Fruit fly (Drosophila melanogaster) whole organism, wandering third instar larva: Measurements from ENCODE around the gene SAK.

Experiments used
- Abd-B ChIP-seq: fragments of >200 bp; optimal IDR thresholded peaks from 2 replicates; lab custom pipeline; 2017; ENCODE audit warnings: missing biosample characterization, missing genetic modification characterization
- CG32264 ChIP-seq: fragments of 200-800 bp; sonication (Bioruptor generic); optimal IDR thresholded peaks from 2 replicates; lab custom pipeline; 2016; ENCODE audit warnings: missing biosample characterization, missing genetic modification characterization
- CG9705 ChIP-seq: fragments of 200-800 bp; sonication (Bioruptor generic); optimal IDR thresholded peaks from 2 replicates; lab custom pipeline; 2018; ENCODE audit warnings: missing biosample characterization, mild to moderate bottlenecking, missing genetic modification characterization
- CrebA ChIP-seq: fragments of 200-800 bp; sonication (Bioruptor generic); optimal IDR thresholded peaks from 2 replicates; lab custom pipeline; 2016; ENCODE audit warnings: missing biosample characterization, mild to moderate bottlenecking, missing genetic modification characterization, borderline replicate concordance
- Dfd ChIP-seq: fragments of >200 bp; optimal IDR thresholded peaks from 2 replicates; lab custom pipeline; 2017; ENCODE audit warnings: missing biosample characterization, missing genetic modification characterization
- Dif ChIP-seq: fragments of 200-275, 200-300 bp; sonication (Bioruptor generic); optimal IDR thresholded peaks from 2 replicates; lab custom pipeline; 2018; ENCODE audit warnings: missing biosample characterization, missing genetic modification characterization; ENCODE audit not compliant: partially characterized antibody
- GATAd ChIP-seq: sonication (Bioruptor generic); optimal IDR thresholded peaks from 2 replicates; lab custom pipeline; 2016; ENCODE audit warnings: missing biosample characterization, missing genetic modification characterization
- HLH106 ChIP-seq: fragments of 200-800 bp; optimal IDR thresholded peaks from 3 replicates; lab custom pipeline; 2019; ENCODE audit warnings: missing biosample characterization, mild to moderate bottlenecking, missing genetic modification characterization, moderate library complexity
- Hnf4 ChIP-seq: fragments of 200-800 bp; sonication (Bioruptor generic); optimal IDR thresholded peaks from 2 replicates; lab custom pipeline; 2016; ENCODE audit warnings: missing biosample characterization, mild to moderate bottlenecking, missing genetic modification characterization
- Hr78 ChIP-seq: fragments of >200 bp; optimal IDR thresholded peaks from 2 replicates; lab custom pipeline; 2017; ENCODE audit warnings: missing biosample characterization, missing genetic modification characterization
- Hr83 ChIP-seq: fragments of 200-300 bp; sonication (Bioruptor generic); optimal IDR thresholded peaks from 2 replicates; lab custom pipeline; 2016; ENCODE audit warnings: missing biosample characterization, mild to moderate bottlenecking, missing genetic modification characterization, moderate library complexity; ENCODE audit not compliant: poor library complexity, severe bottlenecking
- Jra ChIP-seq: sonication (Bioruptor generic); optimal IDR thresholded peaks from 2 replicates; lab custom pipeline; 2016; ENCODE audit warnings: missing biosample characterization, missing genetic modification characterization
- Mio ChIP-seq: sonication (Bioruptor generic); optimal IDR thresholded peaks from 2 replicates; lab custom pipeline; 2016; ENCODE audit warnings: missing biosample characterization, missing genetic modification characterization
- Myc ChIP-seq: fragments of >200 bp; optimal IDR thresholded peaks from 2 replicates; lab custom pipeline; 2017
- N ChIP-seq: fragments of >200 bp; optimal IDR thresholded peaks from 2 replicates; lab custom pipeline; 2018; ENCODE audit warnings: missing biosample characterization, missing external identifiers, missing genetic modification characterization
- OdsH ChIP-seq: fragments of 200-800 bp; sonication (Bioruptor generic); optimal IDR thresholded peaks from 2 replicates; lab custom pipeline; 2016; ENCODE audit warnings: missing biosample characterization, mild to moderate bottlenecking, missing genetic modification characterization
- Rel ChIP-seq, 2 experiments: fragments of 200-800 bp; sonication (Bioruptor generic) in 1 of 2; optimal IDR thresholded peaks; 2 replicates in 1 of 2; 3 replicates in 1 of 2; lab custom pipeline; 2016 to 2019; ENCODE audit warnings: mild to moderate bottlenecking in 2 of 2, missing biosample characterization in 2 of 2, missing genetic modification characterization in 2 of 2, moderate library complexity in 1 of 2
- Sp1 ChIP-seq: fragments of 200-800 bp; sonication (Bioruptor generic); optimal IDR thresholded peaks from 3 replicates; lab custom pipeline; 2019; ENCODE audit warnings: missing biosample characterization, mild to moderate bottlenecking, missing genetic modification characterization, moderate library complexity
- Vsx2 ChIP-seq: fragments of 200-300, 225-300 bp; sonication (Bioruptor generic); optimal IDR thresholded peaks from 2 replicates; lab custom pipeline; 2018; ENCODE audit warnings: missing biosample characterization, missing genetic modification characterization; ENCODE audit not compliant: partially characterized antibody
- br ChIP-seq: fragments of 200-800 bp; sonication (Bioruptor generic); optimal IDR thresholded peaks from 2 replicates; lab custom pipeline; 2016; ENCODE audit warnings: missing biosample characterization, missing genetic modification characterization
- brk ChIP-seq: fragments of 200-800 bp; sonication (Bioruptor generic); optimal IDR thresholded peaks from 2 replicates; lab custom pipeline; 2016; ENCODE audit warnings: missing biosample characterization, mild to moderate bottlenecking, missing genetic modification characterization
- dl ChIP-seq, 2 experiments: fragments of 175-275, 200-275 bp in 1 of 2; fragments of 200-275 bp in 1 of 2; sonication (Bioruptor generic); optimal IDR thresholded peaks; lab custom pipeline; 2018; ENCODE audit warnings: mild to moderate bottlenecking in 2 of 2, missing biosample characterization in 2 of 2, missing genetic modification characterization in 2 of 2, moderate library complexity in 2 of 2; ENCODE audit not compliant: partially characterized antibody in 2 of 2, insufficient read depth in 1 of 2
- dmrt93B ChIP-seq: fragments of 200-800 bp; sonication (Bioruptor generic); optimal IDR thresholded peaks from 2 replicates; lab custom pipeline; 2018; ENCODE audit warnings: missing biosample characterization, mild to moderate bottlenecking, missing genetic modification characterization
- dsf ChIP-seq: sonication (Bioruptor generic); optimal IDR thresholded peaks from 2 replicates; lab custom pipeline; 2016; ENCODE audit warnings: missing biosample characterization, missing genetic modification characterization, borderline replicate concordance
- ey ChIP-seq: fragments of 200-800 bp; sonication (Bioruptor generic); optimal IDR thresholded peaks from 2 replicates; lab custom pipeline; 2016; ENCODE audit warnings: missing biosample characterization, missing genetic modification characterization
- foxo ChIP-seq, 2 experiments: fragments of 200-800 bp; sonication (Bioruptor generic); optimal IDR thresholded peaks; 2 replicates in 1 of 2; 3 replicates in 1 of 2; lab custom pipeline; 2016 to 2017; ENCODE audit warnings: missing biosample characterization in 2 of 2, missing genetic modification characterization in 2 of 2
- fru ChIP-seq: fragments of 200-800 bp; sonication (Bioruptor generic); optimal IDR thresholded peaks from 3 replicates; lab custom pipeline; 2016; ENCODE audit warnings: missing biosample characterization, mild to moderate bottlenecking, missing genetic modification characterization
- h ChIP-seq: fragments of 200-800 bp; sonication (Bioruptor generic); optimal IDR thresholded peaks from 3 replicates; lab custom pipeline; 2016; ENCODE audit warnings: missing biosample characterization, mild to moderate bottlenecking, missing genetic modification characterization
- jim ChIP-seq: fragments of 175-275, 200-325 bp; sonication (Bioruptor generic); optimal IDR thresholded peaks from 2 replicates; lab custom pipeline; 2016; ENCODE audit warnings: missing biosample characterization, mild to moderate bottlenecking, missing genetic modification characterization
- lola ChIP-seq: fragments of >200 bp; optimal IDR thresholded peaks from 2 replicates; lab custom pipeline; 2017; ENCODE audit warnings: missing biosample characterization, missing genetic modification characterization
- pan ChIP-seq: fragments of >200 bp; optimal IDR thresholded peaks from 2 replicates; lab custom pipeline; 2017
- psq ChIP-seq: fragments of 200-800 bp; sonication (Bioruptor generic); optimal IDR thresholded peaks from 3 replicates; lab custom pipeline; 2017; ENCODE audit warnings: missing biosample characterization, mild to moderate bottlenecking, missing genetic modification characterization, moderate library complexity
- rgr ChIP-seq: fragments of 200-800 bp; sonication (Bioruptor generic); optimal IDR thresholded peaks from 3 replicates; lab custom pipeline; 2016; ENCODE audit warnings: missing biosample characterization, mild to moderate bottlenecking, missing genetic modification characterization
- sage ChIP-seq: fragments of 200-800 bp; sonication (Bioruptor generic); optimal IDR thresholded peaks from 2 replicates; lab custom pipeline; 2016; ENCODE audit warnings: missing biosample characterization, mild to moderate bottlenecking, missing genetic modification characterization
- sv ChIP-seq: fragments of 200-800 bp; sonication (Bioruptor generic); optimal IDR thresholded peaks from 3 replicates; lab custom pipeline; 2016; ENCODE audit warnings: missing biosample characterization, missing genetic modification characterization
- tai ChIP-seq: sonication (Bioruptor generic); optimal IDR thresholded peaks from 2 replicates; lab custom pipeline; 2016; ENCODE audit warnings: missing biosample characterization, missing genetic modification characterization
- usp ChIP-seq: fragments of >200 bp; optimal IDR thresholded peaks from 2 replicates; lab custom pipeline; 2017; ENCODE audit warnings: missing biosample characterization, missing genetic modification characterization
- woc ChIP-seq: sonication (Bioruptor generic); optimal IDR thresholded peaks from 2 replicates; lab custom pipeline; 2016; ENCODE audit warnings: missing biosample characterization, mild to moderate bottlenecking, missing genetic modification characterization

Gene SAK

dm6 chr3L:21508621-21509020, 7.1 kb downstream of the SAK start:
- TF ChIP-seq dl (GFP tag; optimal IDR thresholded peaks at IDR 0.05; lab: Kevin White, UChicago; ENCODE audit: insufficient read depth in 1 of 2, partially characterized antibody in 2 of 2) (no peak), dmrt93B (no peak), rgr (GFP tag; lab: Kevin White, UChicago) (no peak), h (GFP tag; lab: Kevin White, UChicago) (no peak), Dfd (GFP tag; lab: Kevin White, UChicago) (no peak), brk (no peak), Sp1 (no peak), usp (GFP tag; lab: Kevin White, UChicago) (no peak), jim (GFP tag; lab: Kevin White, UChicago) (no peak), Myc (lab: Kevin White, UChicago) (no peak), CG9705 (no peak), ey (GFP tag; lab: Kevin White, UChicago) (no peak), OdsH (GFP tag; lab: Kevin White, UChicago) (no peak), woc (GFP tag; lab: Kevin White, UChicago) (no peak), Mio (GFP tag; lab: Kevin White, UChicago) (no peak), dsf (no peak)

- TF ChIP-seq ey (GFP tag; lab: Kevin White, UChicago), result no peak
- no peak for TF ChIP-seq Mio (GFP tag; lab: Kevin White, UChicago)
- no peak for TF ChIP-seq GATAd
- no peak for TF ChIP-seq CG32264
- no peak for TF ChIP-seq Vsx2 (GFP tag; lab: Kevin White, UChicago)
- TF ChIP-seq dl (GFP tag; optimal IDR thresholded peaks at IDR 0.05; lab: Kevin White, UChicago; ENCODE audit: insufficient read depth in 1 of 2, partially characterized antibody in 2 of 2), result no peak
- no peak for TF ChIP-seq Jra (GFP tag; lab: Kevin White, UChicago)
- no peak for TF ChIP-seq brk
- no peak for TF ChIP-seq foxo (GFP tag; optimal IDR thresholded peaks at IDR 0.05; lab: Kevin White, UChicago)
- TF ChIP-seq Dfd (GFP tag; lab: Kevin White, UChicago), result no peak
- TF ChIP-seq br, result no peak
- no peak for TF ChIP-seq dsf
- no peak for TF ChIP-seq Sp1
Observed at dm6 chr3L:21507955-21508354, 7.7 kb downstream of the SAK start.

dm6 chr3L:21507354-21507928, 8.2 kb downstream of the SAK start, which contains the start of the genes Glg1 and M6:
Gene Glg1, minus strand, starts transcription at chr3L:21507538.
Gene M6, plus strand, starts transcription at chr3L:21507852.
- TF ChIP-seq Myc (lab: Kevin White, UChicago), result peak; percentile 25
- peak; percentile 67 for TF ChIP-seq br
- peak; percentile 31 for TF ChIP-seq dsf
- TF ChIP-seq sv (GFP tag; lab: Kevin White, UChicago), result peak; percentile 57
- peak; percentile 72 for TF ChIP-seq ey (GFP tag; lab: Kevin White, UChicago)
- TF ChIP-seq Vsx2 (GFP tag; lab: Kevin White, UChicago), result no peak
- TF ChIP-seq Dif (GFP tag; lab: Kevin White, UChicago), result no peak
- no peak for TF ChIP-seq N (GFP tag; lab: Kevin White, UChicago)
- peak; percentile 59 for TF ChIP-seq psq (GFP tag; lab: Kevin White, UChicago)
- no peak for TF ChIP-seq usp (GFP tag; lab: Kevin White, UChicago)
- TF ChIP-seq Rel (GFP tag; optimal IDR thresholded peaks at IDR 0.05; lab: Kevin White, UChicago), result no peak
- no peak for TF ChIP-seq Rel (tag; optimal IDR thresholded peaks at IDR 0.05; lab: Kevin White, UChicago)
- peak; percentile 88 for TF ChIP-seq woc (GFP tag; lab: Kevin White, UChicago)
- peak; percentile 64 for TF ChIP-seq Hr83 (GFP tag; lab: Kevin White, UChicago)
- TF ChIP-seq Mio (GFP tag; lab: Kevin White, UChicago), result no peak
- TF ChIP-seq OdsH (GFP tag; lab: Kevin White, UChicago), result peak; percentile 59
- TF ChIP-seq Jra (GFP tag; lab: Kevin White, UChicago), result peak; percentile 60
- no peak for TF ChIP-seq jim (GFP tag; lab: Kevin White, UChicago)
- TF ChIP-seq GATAd, result no peak
- TF ChIP-seq pan, result no peak
- TF ChIP-seq Sp1, result peak; percentile 57
- no peak for TF ChIP-seq brk
- peak; percentile 82 for TF ChIP-seq h (GFP tag; lab: Kevin White, UChicago)
- TF ChIP-seq fru (GFP tag; lab: Kevin White, UChicago), result peak; percentile 73
- TF ChIP-seq Hr78 (GFP tag; lab: Kevin White, UChicago), result no peak
- TF ChIP-seq Dfd (GFP tag; lab: Kevin White, UChicago), result no peak
- no peak for TF ChIP-seq CG32264
- no peak for TF ChIP-seq CrebA (GFP tag; lab: Kevin White, UChicago)
- peak; percentile 66 for TF ChIP-seq HLH106 (tag; lab: Kevin White, UChicago)
- peak; percentile 75 for TF ChIP-seq rgr (GFP tag; lab: Kevin White, UChicago)
- TF ChIP-seq Abd-B, result no peak
- TF ChIP-seq dmrt93B, result no peak
- TF ChIP-seq lola (GFP tag; lab: Kevin White, UChicago), result no peak
- TF ChIP-seq CG9705, result peak; percentile 56
- TF ChIP-seq Hnf4 (GFP tag; lab: Kevin White, UChicago), result peak; percentile 77
- peak in 1 of 2 experiments; percentile 79 for TF ChIP-seq foxo (GFP tag; optimal IDR thresholded peaks at IDR 0.05; lab: Kevin White, UChicago)
- TF ChIP-seq dl (GFP tag; optimal IDR thresholded peaks at IDR 0.05; lab: Kevin White, UChicago; ENCODE audit: insufficient read depth in 1 of 2, partially characterized antibody in 2 of 2), result no peak
- TF ChIP-seq sage (GFP tag; lab: Kevin White, UChicago), result no peak
- no peak for TF ChIP-seq tai (GFP tag; lab: Kevin White, UChicago)
